Fruit fly (Drosophila melanogaster): ENCODE data around the gene Sfp24C1.

Sfp24C1 gene

dm6 chr2L:3703260-3703659 lies 2.8 kb downstream of the Sfp24C1 start, which contains the start of gene CG2816 (continued):
- TF ChIP-seq CG9437 (GFP tag; optimal IDR thresholded peaks at IDR 0.05) (peak; percentile 16), sd (tag; optimal IDR thresholded peaks at IDR 0.05) (peak; percentile 61), CG9797 (GFP tag; optimal IDR thresholded peaks at IDR 0.05) (no peak), vvl (GFP tag; IDR thresholded peaks at IDR 0.05) (peak; percentile 87; the same call in 1 of the 2 replicates), ato (GFP tag; IDR thresholded peaks at IDR 0.05; ENCODE audit: partially characterized antibody) (no peak), chinmo (GFP tag; IDR thresholded peaks at IDR 0.05; ENCODE audit: partially characterized antibody) (0 out of 4 replicates have a peak, but pooled peaks have one; percentile 40), CG9932 (GFP tag; IDR thresholded peaks at IDR 0.05) (peak; percentile 98), schlank (tag; optimal IDR thresholded peaks at IDR 0.05) (peak; percentile 68), CG31365 (tag; optimal IDR thresholded peaks at IDR 0.05) (no peak), ac (GFP tag; optimal IDR thresholded peaks at IDR 0.05) (no peak), abd-A (tag; optimal IDR thresholded peaks at IDR 0.05) (no peak), Bdp1 (GFP tag; optimal IDR thresholded peaks at IDR 0.05) (no peak), HLHmδ (GFP tag; optimal IDR thresholded peaks at IDR 0.05) (no peak), sqz (GFP tag; optimal IDR thresholded peaks at IDR 0.05) (no peak), CG4730 (GFP tag; IDR thresholded peaks at IDR 0.05) (peak; percentile 35; the same call in 1 of the 2 replicates), H15 (GFP tag; IDR thresholded peaks at IDR 0.05) (no peak), CG13424 (tag; optimal IDR thresholded peaks at IDR 0.05) (peak; percentile 37), CG11560 (tag; IDR thresholded peaks at IDR 0.05) (peak; percentile 75), CG2875 (GFP tag; optimal IDR thresholded peaks at IDR 0.05) (no peak), CG18599 (GFP tag; optimal IDR thresholded peaks at IDR 0.05) (peak; percentile 61), so (GFP tag; IDR thresholded peaks at IDR 0.05) (no peak), danr (GFP tag; IDR thresholded peaks at IDR 0.05) (no peak), NK7.1 (GFP tag; optimal IDR thresholded peaks at IDR 0.05) (peak; percentile 18), pb (GFP tag; optimal IDR thresholded peaks at IDR 0.05) (no peak), Rx (GFP tag; IDR thresholded peaks at IDR 0.05) (0 out of 2 replicates have a peak, but pooled peaks have one; percentile 15), fru (optimal IDR thresholded peaks at IDR 0.05) (no peak), CG7928 (GFP tag; optimal IDR thresholded peaks at IDR 0.05) (no peak), ranshi (GFP tag; IDR thresholded peaks at IDR 0.05) (no peak; the same call in 1 of the 2 replicates), CG42726 (GFP tag; IDR thresholded peaks at IDR 0.05; ENCODE audit: partially characterized antibody) (no peak), sob (GFP tag; IDR thresholded peaks at IDR 0.05) (peak; percentile 93), CG14710 (tag; optimal IDR thresholded peaks at IDR 0.05) (no peak), CG8944 (GFP tag; optimal IDR thresholded peaks at IDR 0.05) (peak; percentile 58), D19B (GFP tag; optimal IDR thresholded peaks at IDR 0.05) (peak; percentile 27), ken (GFP tag; IDR thresholded peaks at IDR 0.05) (peak; percentile 39; the same call in 1 of the 3 replicates), CG12104 (GFP tag; optimal IDR thresholded peaks at IDR 0.05) (no peak), tin (GFP tag; optimal IDR thresholded peaks at IDR 0.05) (peak; percentile 53), CG17612 (GFP tag; IDR thresholded peaks at IDR 0.05) (no peak), CG13296 (GFP tag; optimal IDR thresholded peaks at IDR 0.05) (peak; percentile 38), Neu2 (GFP tag; optimal IDR thresholded peaks at IDR 0.05; ENCODE audit: borderline replicate concordance) (no peak), mirr (GFP tag; optimal IDR thresholded peaks at IDR 0.05) (no peak), seq (GFP tag; IDR thresholded peaks at IDR 0.05) (peak; percentile 47), zf30C (GFP tag; optimal IDR thresholded peaks at IDR 0.05) (no peak), CG11504 (tag; optimal IDR thresholded peaks at IDR 0.05) (peak; percentile 55), Spps (tag; optimal IDR thresholded peaks at IDR 0.05) (no peak), MTF-1 (GFP tag; optimal IDR thresholded peaks at IDR 0.05; ENCODE audit: borderline replicate concordance) (no peak), CG10209 (GFP tag; optimal IDR thresholded peaks at IDR 0.05) (peak; percentile 54), CG31441 (GFP tag; IDR thresholded peaks at IDR 0.05) (no peak), PHDP (tag; optimal IDR thresholded peaks at IDR 0.05) (peak; percentile 74), CG8388 (GFP tag; optimal IDR thresholded peaks at IDR 0.05) (no peak), pita (GFP tag; optimal IDR thresholded peaks at IDR 0.05) (no peak), CG2199 (GFP tag; IDR thresholded peaks at IDR 0.05) (no peak)
